Fruit fly (Drosophila melanogaster) whole organism, embryonic: ENCODE data around the gene CG15537.

Source experiments
- Ada2b ChIP-seq: fragments of 200-800 bp; sonication (Bioruptor generic); IDR thresholded peaks from 2 replicates; pipeline ENCODE4 v1.3.6; 2022; ENCODE audit warnings: missing biosample characterization, missing genetic modification characterization
- B-H2 ChIP-seq: fragments of 200-800 bp; sonication (Bioruptor generic); optimal IDR thresholded peaks from 2 replicates; lab custom pipeline; 2018; ENCODE audit warnings: missing biosample characterization, mild to moderate bottlenecking, missing genetic modification characterization
- CG10147 ChIP-seq: fragments of 200-800 bp; sonication (Bioruptor generic); optimal IDR thresholded peaks from 2 replicates; lab custom pipeline; 2019; ENCODE audit warnings: missing biosample characterization, mild to moderate bottlenecking, missing genetic modification characterization, moderate library complexity
- CG12155 ChIP-seq: fragments of 200-800 bp; sonication (Bioruptor generic); optimal IDR thresholded peaks from 3 replicates; lab custom pipeline; 2016; ENCODE audit warnings: missing biosample characterization, missing genetic modification characterization
- CG12769 ChIP-seq: fragments of 200-800 bp; sonication (Bioruptor generic); optimal IDR thresholded peaks from 2 replicates; lab custom pipeline; 2019; ENCODE audit warnings: missing biosample characterization, mild to moderate bottlenecking, missing genetic modification characterization, moderate library complexity
- CG14441 ChIP-seq: fragments of 200-800 bp; sonication (Bioruptor generic); IDR thresholded peaks from 2 replicates; pipeline ENCODE4 v1.3.6; 2022; ENCODE audit warnings: missing biosample characterization, missing genetic modification characterization
- CG14667 ChIP-seq: fragments of 200-800 bp; sonication (Bioruptor generic); IDR thresholded peaks from 2 replicates; pipeline ENCODE4 v1.3.6; 2022; ENCODE audit warnings: missing biosample characterization, missing genetic modification characterization
- CG14710 ChIP-seq: fragments of 200-800 bp; sonication (Bioruptor generic); optimal IDR thresholded peaks from 3 replicates; lab custom pipeline; 2019; ENCODE audit warnings: missing biosample characterization, mild to moderate bottlenecking, missing genetic modification characterization, moderate library complexity
- CG16863 ChIP-seq: fragments of 200-800 bp; sonication (Bioruptor generic); optimal IDR thresholded peaks from 3 replicates; lab custom pipeline; 2016; ENCODE audit warnings: missing biosample characterization, missing genetic modification characterization
- CG18262 ChIP-seq: fragments of 200-800 bp; optimal IDR thresholded peaks from 3 replicates; lab custom pipeline; 2019; ENCODE audit warnings: missing biosample characterization, mild to moderate bottlenecking, missing genetic modification characterization, moderate library complexity
- CG3726 ChIP-seq: fragments of 200-800 bp; sonication (Bioruptor generic); IDR thresholded peaks from 3 replicates; pipeline ENCODE4, ENCODE4 v1.3.6; 2022; ENCODE audit warnings: missing biosample characterization, missing genetic modification characterization
- CG6272 ChIP-seq: fragments of 200-800 bp; sonication (Bioruptor generic); IDR thresholded peaks from 2 replicates; pipeline ENCODE4 v1.3.6; 2022; ENCODE audit warnings: missing biosample characterization, missing genetic modification characterization
- CG7963 ChIP-seq: fragments of 200-800 bp; sonication (Bioruptor generic); IDR thresholded peaks from 3 replicates; pipeline ENCODE4 v1.3.6; 2022; ENCODE audit warnings: missing biosample characterization, missing genetic modification characterization; ENCODE audit not compliant: partially characterized antibody
- CTCF ChIP-seq: fragments of 200-800 bp; sonication (Bioruptor generic); optimal IDR thresholded peaks from 2 replicates; lab custom pipeline; 2017; ENCODE audit warnings: missing biosample characterization, mild to moderate bottlenecking, missing genetic modification characterization, moderate library complexity
- D19B ChIP-seq: fragments of 200-800 bp; sonication (Bioruptor generic); optimal IDR thresholded peaks from 2 replicates; lab custom pipeline; 2017; ENCODE audit warnings: missing biosample characterization, mild to moderate bottlenecking, missing genetic modification characterization
- Doc2 ChIP-seq: fragments of 200-800 bp; sonication (Bioruptor generic); IDR thresholded peaks from 2 replicates; pipeline ENCODE4 v1.3.6; 2022; ENCODE audit warnings: missing biosample characterization, missing genetic modification characterization
- Dref ChIP-seq: fragments of 200-800 bp; sonication (Bioruptor generic); IDR thresholded peaks from 2 replicates; pipeline ENCODE4 v1.3.6; 2022; ENCODE audit warnings: missing biosample characterization, missing genetic modification characterization
- Elba2 ChIP-seq: fragments of 200-800 bp; sonication (Bioruptor generic); optimal IDR thresholded peaks from 3 replicates; lab custom pipeline; 2016; ENCODE audit warnings: missing biosample characterization, missing genetic modification characterization
- Fer3 ChIP-seq: fragments of 200-800 bp; sonication (Bioruptor generic); optimal IDR thresholded peaks from 2 replicates; lab custom pipeline; 2018; ENCODE audit warnings: missing biosample characterization, mild to moderate bottlenecking, missing genetic modification characterization, moderate library complexity
- Jarid2 ChIP-seq: fragments of 200-800 bp; sonication (Bioruptor generic); optimal IDR thresholded peaks from 3 replicates; lab custom pipeline; 2017; ENCODE audit warnings: mild to moderate bottlenecking, missing biosample characterization, missing genetic modification reagents, missing genetic modification characterization
- Oaz ChIP-seq: fragments of 200-800 bp; sonication (Bioruptor generic); IDR thresholded peaks from 2 replicates; pipeline ENCODE4 v1.3.6; 2022; ENCODE audit warnings: missing biosample characterization, missing genetic modification characterization
- Rfx ChIP-seq: fragments of 200-800 bp; sonication (Bioruptor generic); IDR thresholded peaks from 2 replicates; pipeline ENCODE4 v1.3.6; 2022; ENCODE audit warnings: missing biosample characterization, missing genetic modification characterization
- Sin3A ChIP-seq: fragments of >200 bp; optimal IDR thresholded peaks from 2 replicates; lab custom pipeline; 2018
- al ChIP-seq: fragments of 200-800 bp; sonication (Bioruptor generic); IDR thresholded peaks from 2 replicates; pipeline ENCODE4 v1.3.6; 2022; ENCODE audit warnings: missing biosample characterization, missing genetic modification characterization
- ato ChIP-seq: fragments of 200-800 bp; sonication (Bioruptor generic); IDR thresholded peaks from 2 replicates; pipeline ENCODE4 v1.3.6; 2022; ENCODE audit warnings: missing biosample characterization, missing genetic modification characterization; ENCODE audit not compliant: partially characterized antibody
- bbx ChIP-seq: fragments of 200-800 bp; sonication (Bioruptor generic); IDR thresholded peaks from 2 replicates; pipeline ENCODE4 v1.3.6; 2022; ENCODE audit warnings: missing biosample characterization, missing genetic modification characterization; ENCODE audit not compliant: partially characterized antibody
- cato ChIP-seq: fragments of 200-800 bp; sonication (Bioruptor generic); optimal IDR thresholded peaks from 2 replicates; lab custom pipeline; 2016; ENCODE audit warnings: missing biosample characterization, missing genetic modification characterization, borderline replicate concordance
- cg ChIP-seq: fragments of 200-800 bp; sonication (Bioruptor generic); optimal IDR thresholded peaks from 3 replicates; lab custom pipeline; 2019; ENCODE audit warnings: missing biosample characterization, mild to moderate bottlenecking, missing genetic modification characterization, moderate library complexity
- chinmo ChIP-seq: fragments of 200-800 bp; sonication (Bioruptor generic); IDR thresholded peaks from 4 replicates; pipeline ENCODE4 v1.3.6; 2022; ENCODE audit warnings: missing biosample characterization, missing genetic modification characterization; ENCODE audit not compliant: partially characterized antibody
- chm ChIP-seq: fragments of 200-800 bp; sonication (Bioruptor generic); IDR thresholded peaks from 2 replicates; pipeline ENCODE4 v1.3.6; 2022; ENCODE audit warnings: missing biosample characterization, missing genetic modification characterization
- crol ChIP-seq: fragments of 200-800 bp; sonication (Bioruptor generic); IDR thresholded peaks from 2 replicates; pipeline ENCODE4 v1.3.6; 2022; ENCODE audit warnings: missing biosample characterization, missing genetic modification characterization
- dpn ChIP-seq, 2 experiments: fragments of 200-800 bp; sonication (Bioruptor generic); optimal IDR thresholded peaks; 3 replicates each; lab custom pipeline; 2016; ENCODE audit warnings: missing biosample characterization in 2 of 2, missing genetic modification characterization in 2 of 2
- ewg ChIP-seq: fragments of 200-800 bp; sonication (Bioruptor generic); optimal IDR thresholded peaks from 3 replicates; lab custom pipeline; 2017; ENCODE audit warnings: mild to moderate bottlenecking, missing biosample characterization, missing genetic modification reagents, missing genetic modification characterization
- gcm ChIP-seq: fragments of 200-800 bp; sonication (Bioruptor generic); optimal IDR thresholded peaks from 2 replicates; lab custom pipeline; 2019; ENCODE audit warnings: missing biosample characterization, mild to moderate bottlenecking, missing genetic modification characterization, moderate library complexity
- insv ChIP-seq, 2 experiments: fragments of 200-800 bp; sonication (Bioruptor generic); optimal IDR thresholded peaks; 3 replicates each; lab custom pipeline; 2016 to 2018; ENCODE audit warnings: missing biosample characterization in 2 of 2, missing genetic modification characterization in 2 of 2
- kay ChIP-seq: fragments of 200-800 bp; sonication (Bioruptor generic); optimal IDR thresholded peaks from 2 replicates; lab custom pipeline; 2016; ENCODE audit warnings: missing biosample characterization, missing genetic modification characterization
- lov ChIP-seq, 2 experiments: fragments of 200-800 bp in 1 of 2; fragments of >200 bp in 1 of 2; sonication (Bioruptor generic) in 1 of 2; IDR thresholded peaks in 1 of 2; optimal IDR thresholded peaks in 1 of 2; 2 replicates in 1 of 2; 3 replicates in 1 of 2; pipeline versions ENCODE4 v1.3.6 to Lab custom; 2017 to 2022; ENCODE audit warnings: missing biosample characterization in 1 of 2, missing genetic modification characterization in 1 of 2
- mam ChIP-seq: fragments of 200-800 bp; sonication (Bioruptor generic); optimal IDR thresholded peaks from 3 replicates; lab custom pipeline; 2016; ENCODE audit warnings: missing biosample characterization, missing genetic modification characterization
- onecut ChIP-seq: fragments of 200-800 bp; sonication (Bioruptor generic); IDR thresholded peaks from 2 replicates; pipeline ENCODE4 v1.3.6; 2022; ENCODE audit warnings: missing biosample characterization, missing genetic modification characterization
- pho ChIP-seq: fragments of 200-800 bp; sonication (Bioruptor generic); optimal IDR thresholded peaks from 2 replicates; lab custom pipeline; 2016; ENCODE audit warnings: missing biosample characterization, missing genetic modification characterization
- pita ChIP-seq: fragments of 200-800 bp; sonication (Bioruptor generic); optimal IDR thresholded peaks from 2 replicates; lab custom pipeline; 2017; ENCODE audit warnings: missing biosample characterization, mild to moderate bottlenecking, missing genetic modification characterization
- ro ChIP-seq: fragments of 200-800 bp; sonication (Bioruptor generic); IDR thresholded peaks from 2 replicates; pipeline ENCODE4 v1.3.6; 2022; ENCODE audit warnings: missing biosample characterization, missing genetic modification characterization
- run ChIP-seq: fragments of 200-800 bp; sonication (Bioruptor generic); optimal IDR thresholded peaks from 3 replicates; lab custom pipeline; 2018; ENCODE audit warnings: missing biosample characterization, mild to moderate bottlenecking, missing genetic modification characterization
- sens ChIP-seq: fragments of 200-800 bp; sonication (Bioruptor generic); peaks from one replicate; lab custom pipeline; 2016; ENCODE audit warnings: missing biosample characterization, missing genetic modification characterization
- stwl ChIP-seq: fragments of 200-800 bp; sonication (Bioruptor generic); optimal IDR thresholded peaks from 3 replicates; lab custom pipeline; 2018; ENCODE audit warnings: missing biosample characterization, mild to moderate bottlenecking, missing genetic modification characterization, moderate library complexity
- tll ChIP-seq, 2 experiments: fragments of 200-800 bp in 1 of 2; fragments of >200 bp in 1 of 2; sonication (Bioruptor generic) in 1 of 2; optimal IDR thresholded peaks; 2 replicates each; lab custom pipeline; 2017 to 2019; ENCODE audit warnings: missing biosample characterization in 2 of 2, missing genetic modification characterization in 2 of 2, mild to moderate bottlenecking in 1 of 2, moderate library complexity in 1 of 2
- trem ChIP-seq: fragments of 200-800 bp; optimal IDR thresholded peaks from 3 replicates; lab custom pipeline; 2019; ENCODE audit warnings: missing biosample characterization, mild to moderate bottlenecking, missing genetic modification characterization, moderate library complexity
- z ChIP-seq: fragments of 200-800 bp; sonication (Bioruptor generic); IDR thresholded peaks from 3 replicates; pipeline ENCODE4 v1.3.6; 2022; ENCODE audit warnings: missing biosample characterization, missing genetic modification characterization
- zen ChIP-seq: fragments of 200-800 bp; sonication (Bioruptor generic); optimal IDR thresholded peaks from 3 replicates; lab custom pipeline; 2018; ENCODE audit warnings: missing biosample characterization, mild to moderate bottlenecking, missing genetic modification characterization, moderate library complexity

The CG15537 gene

DNA sequence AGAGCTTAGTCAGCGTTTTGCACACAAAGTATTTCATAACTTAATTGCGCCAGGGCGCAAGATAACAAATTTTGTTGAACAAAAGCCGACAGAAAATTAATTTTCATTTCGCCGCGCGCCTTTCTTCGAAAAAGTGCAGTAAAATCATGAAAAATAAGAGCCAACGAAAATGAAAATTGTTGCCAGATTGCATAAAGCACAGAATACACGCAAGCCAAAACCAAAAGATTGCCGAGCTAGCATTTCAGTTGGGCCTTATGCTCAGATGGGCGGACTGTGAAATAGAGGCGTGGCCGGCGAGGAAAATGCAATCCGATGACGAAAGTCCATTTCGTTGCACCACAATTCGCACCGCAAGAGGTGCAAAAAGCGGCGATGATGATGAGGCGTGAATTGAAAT is 27.3 kb upstream of the CG15537 start:
- TF ChIP-seq CG3726 (GFP tag; lab: Robert Waterston, UW) (no peak), bbx (GFP tag; lab: Robert Waterston, UW) (no peak), Oaz (GFP tag; lab: Robert Waterston, UW) (no peak), gcm (GFP tag; lab: Kevin White, UChicago) (no peak)

- TF ChIP-seq CTCF (GFP tag; lab: Kevin White, UChicago) (peak; percentile 54), tll (GFP tag; optimal IDR thresholded peaks at IDR 0.05; lab: Kevin White, UChicago) (peak in 1 of 2 experiments; percentile 36), CG14710 (tag; lab: Kevin White, UChicago) (peak; percentile 1), zen (tag; lab: Kevin White, UChicago) (peak; percentile 91), Elba2 (GFP tag; lab: Kevin White, UChicago) (peak; percentile 72), chinmo (GFP tag; lab: Robert Waterston, UW) (no peak), trem (peak; percentile 27), ro (no peak), stwl (peak; percentile 29), sens (GFP tag; lab: Kevin White, UChicago) (peak; percentile 44), insv (GFP tag; optimal IDR thresholded peaks at IDR 0.05; lab: Kevin White, UChicago) (peak; percentile 100), Ada2b (GFP tag; lab: Robert Waterston, UW) (no peak), pita (peak; percentile 78), run (tag; lab: Kevin White, UChicago) (no peak), Rfx (GFP tag; lab: Robert Waterston, UW) (no peak)
These were observed 23.7 kb upstream of the CG15537 start for dm6 chr3R:30467062-30467461.

DNA sequence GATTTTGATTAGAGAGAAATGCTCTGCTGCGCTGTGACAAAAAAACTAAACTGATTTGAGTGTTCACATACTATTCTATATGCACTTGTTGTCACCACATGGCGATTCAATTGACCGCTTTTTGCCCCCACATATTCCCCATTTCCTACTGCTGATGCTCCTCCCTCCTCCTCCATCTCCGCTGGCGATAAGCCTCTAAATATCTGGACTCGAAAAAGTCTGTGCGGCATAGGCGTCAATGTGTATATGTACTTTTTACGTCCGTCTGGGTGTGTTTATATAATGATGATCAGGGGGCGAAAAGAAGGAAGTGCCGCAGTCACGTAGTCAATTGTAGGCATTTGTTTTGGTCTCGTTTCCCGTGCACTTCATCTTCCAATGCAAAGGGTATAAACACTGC is 23.1 kb upstream of the CG15537 start:
- TF ChIP-seq CG12769 (tag; lab: Kevin White, UChicago) (no peak), pho (no peak), CG14667 (GFP tag; lab: Robert Waterston, UW) (no peak), ewg (GFP tag; lab: Kevin White, UChicago) (no peak), kay (GFP tag; lab: Kevin White, UChicago) (no peak), ato (peak; percentile 33; the same call in 1 of the 2 replicates), B-H2 (GFP tag; lab: Kevin White, UChicago) (no peak), CG6272 (GFP tag; lab: Robert Waterston, UW) (no peak), chm (0 out of 2 replicates have a peak, but pooled peaks have one; percentile 27), Oaz (GFP tag; lab: Robert Waterston, UW) (no peak), al (no peak), CG18262 (tag; lab: Kevin White, UChicago) (no peak), CG7963 (GFP tag; lab: Robert Waterston, UW) (no peak), CG14710 (tag; lab: Kevin White, UChicago) (no peak), Jarid2 (no peak), dpn (GFP tag; optimal IDR thresholded peaks at IDR 0.05; lab: Kevin White, UChicago) (no peak), z (GFP tag; lab: Robert Waterston, UW) (0 out of 3 replicates have a peak, but pooled peaks have one; percentile 30), cg (GFP tag; lab: Kevin White, UChicago) (peak; percentile 46), crol (peak; percentile 75), Dref (GFP tag; lab: Robert Waterston, UW) (no peak), Fer3 (no peak), lov (optimal IDR thresholded peaks at IDR 0.05; lab: Kevin White, UChicago) (no peak), lov (GFP tag; IDR thresholded peaks at IDR 0.05; lab: Robert Waterston, UW) (no peak), cato (GFP tag; lab: Kevin White, UChicago) (no peak), CG10147 (GFP tag; lab: Kevin White, UChicago) (no peak), CG16863 (GFP tag; lab: Kevin White, UChicago) (no peak), CG12155 (no peak), Doc2 (GFP tag; lab: Robert Waterston, UW) (no peak), CG14441 (GFP tag; lab: Robert Waterston, UW) (no peak), onecut (GFP tag; lab: Robert Waterston, UW) (0 out of 2 replicates have a peak, but pooled peaks have one; percentile 7), mam (GFP tag; lab: Kevin White, UChicago) (no peak), Sin3A (lab: Kevin White, UChicago) (no peak), D19B (no peak)
